Fruit fly (Drosophila melanogaster): ENCODE results near the gene mthl1.

dm6 chrX:16596250-16596793, 44.4 kb upstream of the mthl1 start:
- TF ChIP-seq CG14711 (tag; optimal IDR thresholded peaks at IDR 0.05), result no peak
- TF ChIP-seq CG1620 (GFP tag; optimal IDR thresholded peaks at IDR 0.05), result no peak
- no peak for TF ChIP-seq kay (GFP tag; ENCODE audit: borderline replicate concordance)
- TF ChIP-seq Clk (GFP tag; optimal IDR thresholded peaks at IDR 0.05), result no peak
- TF ChIP-seq pad (GFP tag; optimal IDR thresholded peaks at IDR 0.05), result no peak
- no peak for TF ChIP-seq toe (GFP tag; optimal IDR thresholded peaks at IDR 0.05)
- no peak for TF ChIP-seq CG5204 (GFP tag; optimal IDR thresholded peaks at IDR 0.05)
- no peak for TF ChIP-seq CG11617 (GFP tag; optimal IDR thresholded peaks at IDR 0.05)
- no peak for TF ChIP-seq cic (GFP tag; optimal IDR thresholded peaks at IDR 0.05)
- no peak for TF ChIP-seq ovo (GFP tag; optimal IDR thresholded peaks at IDR 0.05)
- no peak for TF ChIP-seq Mnt (GFP tag; optimal IDR thresholded peaks at IDR 0.05)
- no peak for TF ChIP-seq CG7101 (tag; optimal IDR thresholded peaks at IDR 0.05)
